Fruit fly (Drosophila melanogaster) whole organism, embryonic: Measurements from ENCODE around the gene RpS12.
A peak's percentile ranks its signal among the peaks of the same experiment; 100 is the strongest.

Experiments used
- CG10654 ChIP-seq: fragments of 200-800 bp; sonication (Bioruptor generic); optimal IDR thresholded peaks from 2 replicates; lab custom pipeline; 2016; ENCODE audit warnings: missing biosample characterization, missing genetic modification characterization
- CG11504 ChIP-seq: fragments of 200-800 bp; sonication (Bioruptor generic); optimal IDR thresholded peaks from 3 replicates; lab custom pipeline; 2019; ENCODE audit warnings: missing biosample characterization, mild to moderate bottlenecking, missing genetic modification characterization, moderate library complexity
- CG11695 ChIP-seq: fragments of 200-800 bp; sonication (Bioruptor generic); IDR thresholded peaks from 3 replicates; pipeline ENCODE4 v1.3.6; 2022; ENCODE audit warnings: missing biosample characterization, missing genetic modification characterization
- CG12071 ChIP-seq: fragments of 200-800 bp; sonication (Bioruptor generic); optimal IDR thresholded peaks from 3 replicates; lab custom pipeline; 2018; ENCODE audit warnings: missing biosample characterization, mild to moderate bottlenecking, missing genetic modification characterization
- CG13894 ChIP-seq: fragments of 200-800 bp; sonication (Bioruptor generic); optimal IDR thresholded peaks from 3 replicates; lab custom pipeline; 2018; ENCODE audit warnings: missing biosample characterization, mild to moderate bottlenecking, missing genetic modification characterization, moderate library complexity
- CG15269 ChIP-seq: fragments of 200-800 bp; sonication (Bioruptor generic); optimal IDR thresholded peaks from 2 replicates; lab custom pipeline; 2018; ENCODE audit warnings: missing biosample characterization, mild to moderate bottlenecking, missing genetic modification characterization, moderate library complexity
- CG1603 ChIP-seq: fragments of 200-800 bp; sonication (Bioruptor generic); optimal IDR thresholded peaks from 2 replicates; lab custom pipeline; 2019; ENCODE audit warnings: missing biosample characterization, mild to moderate bottlenecking, missing genetic modification characterization, moderate library complexity
- CG18262 ChIP-seq: fragments of 200-800 bp; optimal IDR thresholded peaks from 3 replicates; lab custom pipeline; 2019; ENCODE audit warnings: missing biosample characterization, mild to moderate bottlenecking, missing genetic modification characterization, moderate library complexity
- CG18476 ChIP-seq: fragments of 200-800 bp; sonication (Bioruptor generic); optimal IDR thresholded peaks from 2 replicates; lab custom pipeline; 2016; ENCODE audit warnings: missing biosample characterization, mild to moderate bottlenecking, missing genetic modification characterization
- CG2116 ChIP-seq: fragments of 200-800 bp; sonication (Bioruptor generic); optimal IDR thresholded peaks from 3 replicates; lab custom pipeline; 2018; ENCODE audit warnings: missing biosample characterization, mild to moderate bottlenecking, missing genetic modification characterization
- CG31365 ChIP-seq: fragments of 200-800 bp; sonication (Bioruptor generic); optimal IDR thresholded peaks from 2 replicates; lab custom pipeline; 2018; ENCODE audit warnings: missing biosample characterization, mild to moderate bottlenecking, missing genetic modification characterization
- CG31441 ChIP-seq: fragments of 200-800 bp; sonication (Bioruptor generic); IDR thresholded peaks from 2 replicates; pipeline ENCODE4 v1.3.6; 2022; ENCODE audit warnings: missing biosample characterization, missing genetic modification characterization
- CG32772 ChIP-seq: fragments of 200-800 bp; sonication (Bioruptor generic); IDR thresholded peaks from 2 replicates; pipeline ENCODE4 v1.3.6; 2022; ENCODE audit warnings: missing biosample characterization, missing genetic modification characterization
- CG34422 ChIP-seq: fragments of 200-800 bp; sonication (Bioruptor generic); IDR thresholded peaks from 3 replicates; pipeline ENCODE4 v1.3.6; 2022; ENCODE audit warnings: missing biosample characterization, missing genetic modification characterization
- CG43689 ChIP-seq: fragments of 200-800 bp; sonication (Bioruptor generic); IDR thresholded peaks from 2 replicates; pipeline ENCODE4 v1.3.6; 2022; ENCODE audit warnings: missing biosample characterization, missing genetic modification characterization
- CG6175 ChIP-seq: fragments of 200-800 bp; sonication (Bioruptor generic); IDR thresholded peaks from 3 replicates; pipeline ENCODE4 v1.3.6; 2022; ENCODE audit warnings: missing biosample characterization, missing genetic modification characterization
- CG6654 ChIP-seq: fragments of 200-800 bp; sonication (Bioruptor generic); optimal IDR thresholded peaks from 2 replicates; lab custom pipeline; 2017; ENCODE audit warnings: missing biosample characterization, mild to moderate bottlenecking, missing genetic modification characterization
- CG7372 ChIP-seq: fragments of 200-800 bp; sonication (Bioruptor generic); IDR thresholded peaks from 2 replicates; pipeline ENCODE4 v1.3.6; 2022; ENCODE audit warnings: missing biosample characterization, missing genetic modification characterization
- CG8478 ChIP-seq: fragments of >200 bp; optimal IDR thresholded peaks from 2 replicates; lab custom pipeline; 2018
- CG8924 ChIP-seq: fragments of 200-800 bp; optimal IDR thresholded peaks from 3 replicates; lab custom pipeline; 2019; ENCODE audit warnings: missing biosample characterization, mild to moderate bottlenecking, missing genetic modification characterization, moderate library complexity
- CG9727 ChIP-seq: fragments of 200-800 bp; sonication (Bioruptor generic); optimal IDR thresholded peaks from 3 replicates; lab custom pipeline; 2017; ENCODE audit warnings: missing biosample characterization, mild to moderate bottlenecking, missing genetic modification characterization
- CrebB ChIP-seq: fragments of 200-800 bp; sonication (Bioruptor generic); optimal IDR thresholded peaks from 3 replicates; lab custom pipeline; 2018; ENCODE audit warnings: missing biosample characterization, mild to moderate bottlenecking, missing genetic modification characterization
- D19A ChIP-seq: fragments of 200-800 bp; optimal IDR thresholded peaks from 3 replicates; lab custom pipeline; 2019; ENCODE audit warnings: missing biosample characterization, mild to moderate bottlenecking, missing genetic modification characterization, moderate library complexity
- Dbx ChIP-seq: fragments of 200-800 bp; sonication (Bioruptor generic); IDR thresholded peaks from 3 replicates; pipeline ENCODE4 v1.3.6; 2022; ENCODE audit warnings: missing biosample characterization, missing genetic modification characterization
- Doc2 ChIP-seq: fragments of 200-800 bp; sonication (Bioruptor generic); IDR thresholded peaks from 2 replicates; pipeline ENCODE4 v1.3.6; 2022; ENCODE audit warnings: missing biosample characterization, missing genetic modification characterization
- E2f2 ChIP-seq: fragments of 200-800 bp; sonication (Bioruptor generic); IDR thresholded peaks from 2 replicates; pipeline ENCODE4 v1.3.6; 2022; ENCODE audit warnings: missing biosample characterization, missing genetic modification characterization
- ERR ChIP-seq: fragments of 200-800 bp; sonication (Bioruptor generic); optimal IDR thresholded peaks from 2 replicates; lab custom pipeline; 2016; ENCODE audit warnings: missing biosample characterization, missing genetic modification characterization
- Mes4 ChIP-seq: fragments of 200-800 bp; sonication (Bioruptor generic); optimal IDR thresholded peaks from 2 replicates; lab custom pipeline; 2016; ENCODE audit warnings: missing biosample characterization, missing genetic modification characterization
- Nf-YB ChIP-seq: fragments of 200-800 bp; sonication (Bioruptor generic); optimal IDR thresholded peaks from 3 replicates; lab custom pipeline; 2019; ENCODE audit warnings: missing biosample characterization, mild to moderate bottlenecking, missing genetic modification characterization, moderate library complexity
- Ptx1 ChIP-seq: fragments of 200-800 bp; sonication (Bioruptor generic); IDR thresholded peaks from 2 replicates; pipeline ENCODE4 v1.3.6; 2022; ENCODE audit warnings: missing biosample characterization, missing genetic modification characterization
- Rx ChIP-seq: fragments of 200-800 bp; sonication (Bioruptor generic); IDR thresholded peaks from 2 replicates; pipeline ENCODE4 v1.3.6; 2022; ENCODE audit warnings: missing biosample characterization, missing genetic modification characterization
- Sry-β ChIP-seq: fragments of 200-800 bp; sonication (Bioruptor generic); optimal IDR thresholded peaks from 2 replicates; lab custom pipeline; 2018; ENCODE audit warnings: missing biosample characterization, mild to moderate bottlenecking, missing genetic modification characterization, moderate library complexity
- amos ChIP-seq: fragments of 200-800 bp; sonication (Bioruptor generic); IDR thresholded peaks from 2 replicates; pipeline ENCODE4 v1.3.6; 2022; ENCODE audit warnings: missing biosample characterization, missing genetic modification characterization; ENCODE audit not compliant: partially characterized antibody
- bcd ChIP-seq: fragments of 200-800 bp; sonication (Bioruptor generic); optimal IDR thresholded peaks from 2 replicates; lab custom pipeline; 2017; ENCODE audit warnings: missing biosample characterization, mild to moderate bottlenecking, missing genetic modification characterization
- cad ChIP-seq: fragments of >200 bp; optimal IDR thresholded peaks from 2 replicates; lab custom pipeline; 2017; ENCODE audit warnings: missing biosample characterization, missing genetic modification characterization
- dpn ChIP-seq, 2 experiments: fragments of 200-800 bp; sonication (Bioruptor generic); optimal IDR thresholded peaks; 3 replicates each; lab custom pipeline; 2016; ENCODE audit warnings: missing biosample characterization in 2 of 2, missing genetic modification characterization in 2 of 2
- ems ChIP-seq: fragments of 200-800 bp; sonication (Bioruptor generic); optimal IDR thresholded peaks from 3 replicates; lab custom pipeline; 2016; ENCODE audit warnings: missing biosample characterization, missing genetic modification characterization
- esg ChIP-seq: fragments of 200-800 bp; sonication (Bioruptor generic); conservative IDR thresholded peaks from 2 replicates; pipeline ENCODE4 v1.3.6; 2022; ENCODE audit warnings: missing biosample characterization, missing genetic modification characterization
- fd96Cb ChIP-seq: fragments of 200-800 bp; sonication (Bioruptor generic); optimal IDR thresholded peaks from 2 replicates; lab custom pipeline; 2018; ENCODE audit warnings: missing biosample characterization, mild to moderate bottlenecking, missing genetic modification characterization, moderate library complexity
- ftz-f1 ChIP-seq: fragments of 200-800 bp; sonication (Bioruptor generic); optimal IDR thresholded peaks from 2 replicates; lab custom pipeline; 2016; ENCODE audit warnings: missing biosample characterization, missing genetic modification characterization
- gsb-n ChIP-seq: fragments of 200-800 bp; sonication (Bioruptor generic); optimal IDR thresholded peaks from 3 replicates; lab custom pipeline; 2018; ENCODE audit warnings: missing biosample characterization, mild to moderate bottlenecking, missing genetic modification characterization
- lola ChIP-seq, 3 experiments: fragments of >200 bp in 2 of 3; fragments of 200-800 bp in 1 of 3; sonication (Bioruptor generic) in 1 of 3; optimal IDR thresholded peaks; 2 replicates each; lab custom pipeline; 2017 to 2019; ENCODE audit warnings: missing biosample characterization in 3 of 3, missing genetic modification characterization in 3 of 3, mild to moderate bottlenecking in 1 of 3, moderate library complexity in 1 of 3
- mam ChIP-seq: fragments of 200-800 bp; sonication (Bioruptor generic); optimal IDR thresholded peaks from 3 replicates; lab custom pipeline; 2016; ENCODE audit warnings: missing biosample characterization, missing genetic modification characterization
- p53 ChIP-seq: fragments of 200-800 bp; sonication (Bioruptor generic); optimal IDR thresholded peaks from 2 replicates; lab custom pipeline; 2016; ENCODE audit warnings: missing biosample characterization, missing genetic modification characterization
- ro ChIP-seq: fragments of 200-800 bp; sonication (Bioruptor generic); IDR thresholded peaks from 2 replicates; pipeline ENCODE4 v1.3.6; 2022; ENCODE audit warnings: missing biosample characterization, missing genetic modification characterization
- sisA ChIP-seq: fragments of 200-800 bp; sonication (Bioruptor generic); IDR thresholded peaks from 2 replicates; pipeline ENCODE4 v1.3.6; 2022; ENCODE audit warnings: missing biosample characterization, missing genetic modification characterization
- sna ChIP-seq: fragments of 200-800 bp; sonication (Bioruptor generic); IDR thresholded peaks from 2 replicates; pipeline ENCODE4 v1.3.6; 2022; ENCODE audit warnings: missing biosample characterization, missing genetic modification characterization; ENCODE audit not compliant: partially characterized antibody
- so ChIP-seq: fragments of 200-800 bp; sonication (Bioruptor generic); IDR thresholded peaks from 3 replicates; pipeline ENCODE4 v1.3.6; 2022; ENCODE audit warnings: missing biosample characterization, missing genetic modification characterization
- sug ChIP-seq: fragments of 200-800 bp; optimal IDR thresholded peaks from 2 replicates; lab custom pipeline; 2019; ENCODE audit warnings: missing biosample characterization, mild to moderate bottlenecking, missing genetic modification characterization, moderate library complexity
- trem ChIP-seq: fragments of 200-800 bp; optimal IDR thresholded peaks from 3 replicates; lab custom pipeline; 2019; ENCODE audit warnings: missing biosample characterization, mild to moderate bottlenecking, missing genetic modification characterization, moderate library complexity
- trh ChIP-seq: fragments of 200-800 bp; sonication (Bioruptor generic); optimal IDR thresholded peaks from 2 replicates; lab custom pipeline; 2016; ENCODE audit warnings: missing biosample characterization, missing genetic modification characterization
- wek ChIP-seq: fragments of 200-800 bp; sonication (Bioruptor generic); optimal IDR thresholded peaks from 3 replicates; lab custom pipeline; 2018; ENCODE audit warnings: missing biosample characterization, mild to moderate bottlenecking, missing genetic modification characterization, moderate library complexity

The RpS12 gene

dm6 chr3L:13006490-13006889, 16.7 kb upstream of the RpS12 start, which contains the start of gene CG11263 (continued):
- TF ChIP-seq CG13894 (no peak), CG18262 (tag; lab: Kevin White, UChicago) (peak; percentile 51), CG8924 (tag; lab: Kevin White, UChicago) (no peak), CG2116 (peak; percentile 59), ems (GFP tag; lab: Kevin White, UChicago) (peak; percentile 50), CG8478 (no peak), CG34422 (GFP tag; lab: Robert Waterston, UW) (peak; percentile 59; the same call in 1 of the 3 replicates), amos (GFP tag; lab: Robert Waterston, UW) (peak; percentile 82), E2f2 (GFP tag; lab: Robert Waterston, UW) (peak; percentile 75), Nf-YB (GFP tag; lab: Kevin White, UChicago) (no peak), Sry-β (GFP tag; lab: Kevin White, UChicago) (no peak), CG31365 (tag; lab: Kevin White, UChicago) (no peak), CG18476 (GFP tag; lab: Kevin White, UChicago) (peak; percentile 29), CG43689 (GFP tag; lab: Robert Waterston, UW) (no peak), Mes4 (GFP tag; lab: Kevin White, UChicago) (no peak), sisA (peak; percentile 68), so (GFP tag; lab: Robert Waterston, UW) (no peak), CG6175 (GFP tag; lab: Robert Waterston, UW) (no peak), CG12071 (GFP tag; lab: Kevin White, UChicago) (no peak), Doc2 (GFP tag; lab: Robert Waterston, UW) (no peak), Rx (GFP tag; lab: Robert Waterston, UW) (no peak), Dbx (GFP tag; lab: Robert Waterston, UW) (peak; percentile 73), CG11504 (tag; lab: Kevin White, UChicago) (no peak), ro (GFP tag; lab: Robert Waterston, UW) (no peak), CG6654 (no peak), p53 (GFP tag; lab: Kevin White, UChicago) (peak; percentile 29), dpn (GFP tag; optimal IDR thresholded peaks at IDR 0.05; lab: Kevin White, UChicago) (peak; percentile 57 to 62), D19A (tag; lab: Kevin White, UChicago) (peak; percentile 44), wek (no peak), ERR (GFP tag; lab: Kevin White, UChicago) (no peak), sna (GFP tag; lab: Robert Waterston, UW) (no peak; the same call in none of the 2 replicates), CG11695 (GFP tag; lab: Robert Waterston, UW) (peak; percentile 26; the same call in 1 of the 3 replicates), CrebB (no peak), ftz-f1 (GFP tag; lab: Kevin White, UChicago) (no peak), CG15269 (tag; lab: Kevin White, UChicago) (peak; percentile 28), gsb-n (tag; lab: Kevin White, UChicago) (no peak), esg (GFP tag; lab: Robert Waterston, UW) (no peak), CG32772 (peak; percentile 29; the same call in 1 of the 2 replicates), CG9727 (GFP tag; lab: Kevin White, UChicago) (peak; percentile 39), sug (tag; lab: Kevin White, UChicago) (peak; percentile 13), cad (GFP tag; lab: Kevin White, UChicago) (no peak), mam (peak; percentile 71), trem (peak; percentile 41), CG31441 (GFP tag; lab: Robert Waterston, UW) (peak; percentile 44; the same call in 1 of the 2 replicates), Ptx1 (peak; percentile 53; the same call in 1 of the 2 replicates), fd96Cb (tag; lab: Kevin White, UChicago) (no peak), CG10654 (no peak), lola (GFP tag; optimal IDR thresholded peaks at IDR 0.05; lab: Kevin White, UChicago) (no peak), CG7372 (GFP tag; lab: Robert Waterston, UW) (no peak), CG1603 (tag; lab: Kevin White, UChicago) (peak; percentile 62), trh (no peak), bcd (peak; percentile 39)
